Worm (Caenorhabditis elegans) whole organism, late embryonic: Measurements from ENCODE around the gene srbc-55.

Experiments used
- fkh-10 ChIP-seq: fragments of 150-350 bp; optimal IDR thresholded peaks from 2 replicates; lab custom pipeline; 2014; ENCODE audit warnings: missing biosample characterization, missing genetic modification reagents, missing genetic modification characterization
- fkh-6 ChIP-seq: sonication (generic microtip); optimal IDR thresholded peaks from 2 replicates; lab custom pipeline; 2016; ENCODE audit warnings: missing genetic modification characterization, missing compliant biosample characterization

DNA sequence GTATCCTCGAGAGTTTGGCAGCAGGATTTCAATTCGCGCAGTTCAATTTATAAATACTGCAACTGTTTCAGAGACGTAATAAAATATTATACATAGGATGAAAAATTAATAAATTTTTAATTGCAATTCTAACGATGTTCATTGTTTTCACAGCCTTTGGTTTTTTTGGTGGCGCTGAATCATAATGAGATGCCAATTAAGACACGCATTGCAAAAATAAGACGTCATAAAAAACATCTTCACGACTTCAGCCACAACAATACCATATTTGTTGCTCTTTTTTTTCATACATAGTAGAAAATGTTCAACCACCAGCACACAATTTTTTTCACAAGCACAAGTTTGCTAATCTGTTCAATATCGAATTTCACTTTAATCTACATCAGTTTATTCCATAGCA, 42.5 kb upstream of the srbc-55 start, which contains the start of gene str-56:
- TF ChIP-seq fkh-6 (tag; lab: Kevin White, UChicago) = no peak
- no peak for TF ChIP-seq fkh-10 (GFP tag; lab: Kevin White, UChicago)
